Fruit fly (Drosophila melanogaster): ENCODE measurements around the gene CG9286.

DNA sequence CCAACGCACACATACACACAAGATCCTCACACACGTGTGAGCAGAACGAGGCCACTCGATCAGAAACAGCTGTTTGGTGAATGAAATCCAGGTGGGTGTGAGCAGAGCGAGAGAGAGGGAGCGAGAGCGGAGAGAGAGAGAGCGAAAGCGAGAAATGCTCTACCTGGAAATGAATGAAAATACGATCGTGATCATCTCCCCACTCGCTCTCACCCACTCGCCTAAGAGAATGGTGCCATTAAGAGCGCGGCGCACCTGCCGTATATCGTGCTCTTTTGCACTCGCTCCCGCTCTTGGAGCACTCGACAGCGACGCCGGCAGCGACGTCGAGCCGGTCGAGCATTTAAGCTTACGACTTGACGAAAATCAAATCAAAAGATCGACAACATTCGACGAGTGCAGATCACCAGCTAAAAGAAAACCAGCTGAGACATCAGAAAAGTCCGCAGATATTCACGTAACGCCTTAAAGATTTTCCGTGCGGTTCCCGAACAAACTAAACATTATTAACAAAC lies 32.0 kb downstream of the CG9286 start, which contains the start of the genes tal-1A, tal-2A, tal-3A and tal-AA:
- TF ChIP-seq Myc (optimal IDR thresholded peaks at IDR 0.05) (no peak), insv (optimal IDR thresholded peaks at IDR 0.05) (no peak), psq (optimal IDR thresholded peaks at IDR 0.05) (no peak), ttk (optimal IDR thresholded peaks at IDR 0.05) (no peak)
